Worm (Caenorhabditis elegans) whole organism, young adult: ENCODE data around the gene Y41D4A.7.

Experiments used
- F57A8.1 ChIP-seq: fragments of 200-800 bp; sonication (Bioruptor generic); optimal IDR thresholded peaks from 2 replicates; lab custom pipeline; 2018; ENCODE audit warnings: mild to moderate bottlenecking, missing genetic modification characterization, moderate library complexity, missing compliant biosample characterization
- ama-1 ChIP-seq, 3 experiments: fragments of 150-350 bp in 1 of 3; sonication (generic microtip) in 2 of 3; optimal IDR thresholded peaks; 2 replicates each; lab custom pipeline; 2014 to 2018; ENCODE audit warnings: missing biosample characterization in 2 of 3, missing genetic modification characterization in 2 of 3, missing genetic modification reagents in 2 of 3
- atf-7 ChIP-seq: sonication (generic microtip); optimal IDR thresholded peaks from 2 replicates; lab custom pipeline; 2017; ENCODE audit warnings: mild to moderate bottlenecking, missing genetic modification characterization, missing compliant biosample characterization
- dpl-1 ChIP-seq: fragments of 150-350 bp; optimal IDR thresholded peaks from 2 replicates; lab custom pipeline; 2014; ENCODE audit warnings: missing biosample characterization, missing genetic modification reagents, missing genetic modification characterization
- egl-44 ChIP-seq: fragments of 200-800 bp; sonication (Bioruptor generic); IDR thresholded peaks from 2 replicates; pipeline ENCODE4 v1.3.6; 2022; ENCODE audit warnings: missing genetic modification reagents, missing genetic modification characterization, missing compliant biosample characterization

DNA sequence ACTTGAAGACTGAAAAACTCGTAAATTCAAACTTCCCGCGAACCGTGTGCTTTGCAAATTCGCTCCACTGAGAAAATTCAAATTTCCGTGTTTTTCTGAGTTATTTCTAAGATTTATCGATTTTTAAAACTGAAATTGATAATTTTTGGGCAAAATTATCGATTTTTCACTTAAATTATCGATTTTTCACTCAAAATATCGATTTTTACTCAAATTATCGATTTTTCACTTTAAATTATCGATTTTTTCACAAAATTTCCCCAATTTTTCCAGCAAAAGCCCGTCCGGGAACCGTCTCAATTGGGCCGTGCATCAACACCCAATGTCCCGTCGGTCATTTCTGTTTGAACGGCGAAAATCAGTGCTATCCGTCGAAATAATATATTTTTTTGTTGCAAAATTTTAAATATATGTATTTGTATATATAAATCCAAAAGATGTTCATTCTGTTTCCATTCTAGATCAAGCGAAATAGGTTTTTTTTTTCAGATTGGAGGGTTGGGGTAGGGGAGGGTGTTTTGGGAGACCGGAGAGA is 33.8 kb downstream of the Y41D4A.7 start:
- TF ChIP-seq F57A8.1 (GFP tag; lab: Kevin White, UChicago) = no peak
- TF ChIP-seq ama-1 (optimal IDR thresholded peaks at IDR 0.05; lab: Kevin White, UChicago) = no peak
- TF ChIP-seq ama-1 (GFP tag; optimal IDR thresholded peaks at IDR 0.05; lab: Kevin White, UChicago) = no peak
- TF ChIP-seq dpl-1 (GFP tag; lab: Kevin White, UChicago) = no peak
- no peak for TF ChIP-seq egl-44 (GFP tag; lab: Robert Waterston, UW)
- TF ChIP-seq atf-7 = peak; percentile 37
